Fruit fly (Drosophila melanogaster) whole organism, embryonic: ENCODE measurements around the gene CG33483.

ENCODE experiments used
- Ada2b ChIP-seq: fragments of 200-800 bp; sonication (Bioruptor generic); IDR thresholded peaks from 2 replicates; pipeline ENCODE4 v1.3.6; 2022; ENCODE audit warnings: missing biosample characterization, missing genetic modification characterization
- Bgb ChIP-seq: fragments of 200-800 bp; sonication (Bioruptor generic); IDR thresholded peaks from 2 replicates; pipeline ENCODE4 v1.3.6; 2022; ENCODE audit warnings: missing biosample characterization, missing genetic modification characterization; ENCODE audit not compliant: partially characterized antibody
- CG12769 ChIP-seq: fragments of 200-800 bp; sonication (Bioruptor generic); optimal IDR thresholded peaks from 2 replicates; lab custom pipeline; 2019; ENCODE audit warnings: missing biosample characterization, mild to moderate bottlenecking, missing genetic modification characterization, moderate library complexity
- CG14014 ChIP-seq: fragments of 200-800 bp; sonication (Bioruptor generic); IDR thresholded peaks from 2 replicates; pipeline ENCODE4 v1.3.6; 2022; ENCODE audit warnings: missing biosample characterization, missing genetic modification characterization
- CG14965 ChIP-seq: fragments of 200-800 bp; sonication (Bioruptor generic); optimal IDR thresholded peaks from 2 replicates; lab custom pipeline; 2016; ENCODE audit warnings: missing biosample characterization, missing genetic modification characterization, borderline replicate concordance
- CG15479 ChIP-seq: fragments of 200-800 bp; sonication (Bioruptor generic); optimal IDR thresholded peaks from 3 replicates; lab custom pipeline; 2019; ENCODE audit warnings: missing biosample characterization, mild to moderate bottlenecking, missing genetic modification characterization, moderate library complexity
- CG15514 ChIP-seq: fragments of 200-800 bp; sonication (Bioruptor generic); optimal IDR thresholded peaks from 3 replicates; lab custom pipeline; 2017; ENCODE audit warnings: missing biosample characterization, missing genetic modification characterization, mild to moderate bottlenecking, moderate library complexity, missing genetic modification reagents
- CG17568 ChIP-seq: fragments of 200-800 bp; sonication (Bioruptor generic); optimal IDR thresholded peaks from 2 replicates; lab custom pipeline; 2018; ENCODE audit warnings: missing biosample characterization, mild to moderate bottlenecking, missing genetic modification characterization, moderate library complexity
- CG5953 ChIP-seq: fragments of 200-800 bp; sonication (Bioruptor generic); IDR thresholded peaks from 2 replicates; pipeline ENCODE4 v1.3.6; 2022; ENCODE audit warnings: missing biosample characterization, missing genetic modification characterization
- CG7839 ChIP-seq: fragments of 200-800 bp; sonication (Bioruptor generic); optimal IDR thresholded peaks from 3 replicates; lab custom pipeline; 2018; ENCODE audit warnings: missing biosample characterization, mild to moderate bottlenecking, missing genetic modification characterization, moderate library complexity
- CG7987 ChIP-seq: fragments of 200-800 bp; sonication (Bioruptor generic); optimal IDR thresholded peaks from 2 replicates; lab custom pipeline; 2018; ENCODE audit warnings: missing biosample characterization, mild to moderate bottlenecking, missing genetic modification characterization, moderate library complexity
- CG8388 ChIP-seq: fragments of 200-800 bp; sonication (Bioruptor generic); optimal IDR thresholded peaks from 2 replicates; lab custom pipeline; 2019; ENCODE audit warnings: missing biosample characterization, mild to moderate bottlenecking, missing genetic modification characterization, moderate library complexity
- CG9215 ChIP-seq: fragments of 200-800 bp; sonication (Bioruptor generic); IDR thresholded peaks from 2 replicates; pipeline ENCODE4 v1.3.6; 2022; ENCODE audit warnings: missing biosample characterization, missing genetic modification characterization
- CrebB ChIP-seq: fragments of 200-800 bp; sonication (Bioruptor generic); optimal IDR thresholded peaks from 3 replicates; lab custom pipeline; 2018; ENCODE audit warnings: missing biosample characterization, mild to moderate bottlenecking, missing genetic modification characterization
- Dll ChIP-seq: fragments of 200-800 bp; sonication (Bioruptor generic); IDR thresholded peaks from 4 replicates; pipeline ENCODE4 v1.3.6; 2022; ENCODE audit warnings: missing biosample characterization, missing genetic modification characterization; ENCODE audit not compliant: partially characterized antibody
- Ets97D ChIP-seq: fragments of 200-800 bp; sonication (Bioruptor generic); optimal IDR thresholded peaks from 3 replicates; lab custom pipeline; 2016; ENCODE audit warnings: missing biosample characterization, missing genetic modification characterization
- Fer2 ChIP-seq: fragments of 200-800 bp; sonication (Bioruptor generic); optimal IDR thresholded peaks from 2 replicates; lab custom pipeline; 2018; ENCODE audit warnings: missing biosample characterization, mild to moderate bottlenecking, missing genetic modification characterization, moderate library complexity
- Gsc ChIP-seq: fragments of 200-800 bp; sonication (Bioruptor generic); IDR thresholded peaks from 2 replicates; pipeline ENCODE4 v1.3.6; 2022; ENCODE audit warnings: missing biosample characterization, missing genetic modification characterization
- H2.0 ChIP-seq: fragments of 200-800 bp; sonication (Bioruptor generic); IDR thresholded peaks from 2 replicates; pipeline ENCODE4 v1.3.6; 2022; ENCODE audit warnings: missing biosample characterization, missing genetic modification characterization
- HLH3B ChIP-seq: fragments of 200-800 bp; sonication (Bioruptor generic); IDR thresholded peaks from 2 replicates; pipeline ENCODE4 v1.3.6; 2022; ENCODE audit warnings: missing biosample characterization, missing genetic modification characterization
- Hey ChIP-seq: fragments of 200-800 bp; sonication (Bioruptor generic); optimal IDR thresholded peaks from 3 replicates; lab custom pipeline; 2018; ENCODE audit warnings: missing biosample characterization, mild to moderate bottlenecking, missing genetic modification characterization
- Hr39 ChIP-seq: fragments of >200 bp; optimal IDR thresholded peaks from 2 replicates; lab custom pipeline; 2017
- PHDP ChIP-seq: fragments of 200-800 bp; sonication (Bioruptor generic); optimal IDR thresholded peaks from 3 replicates; lab custom pipeline; 2018; ENCODE audit warnings: missing biosample characterization, mild to moderate bottlenecking, missing genetic modification characterization, moderate library complexity
- Pdp1 ChIP-seq, 2 experiments: fragments of 200-800 bp; sonication (Bioruptor generic); optimal IDR thresholded peaks; 3 replicates each; lab custom pipeline; 2016; ENCODE audit warnings: missing biosample characterization in 2 of 2, missing genetic modification characterization in 2 of 2, mild to moderate bottlenecking in 1 of 2, moderate library complexity in 1 of 2
- Six4 ChIP-seq: fragments of 200-800 bp; sonication (Bioruptor generic); optimal IDR thresholded peaks from 2 replicates; lab custom pipeline; 2016; ENCODE audit warnings: missing biosample characterization, missing genetic modification characterization
- Sox100B ChIP-seq: fragments of 200-800 bp; sonication (Bioruptor generic); optimal IDR thresholded peaks from 3 replicates; lab custom pipeline; 2018; ENCODE audit warnings: missing biosample characterization, mild to moderate bottlenecking, missing genetic modification characterization
- Vsx1 ChIP-seq: fragments of 200-800 bp; sonication (Bioruptor generic); optimal IDR thresholded peaks from 2 replicates; lab custom pipeline; 2017; ENCODE audit warnings: missing biosample characterization, mild to moderate bottlenecking, missing genetic modification characterization, missing genetic modification reagents
- abd-A ChIP-seq: fragments of 200-800 bp; sonication (Bioruptor generic); optimal IDR thresholded peaks from 3 replicates; lab custom pipeline; 2019; ENCODE audit warnings: missing biosample characterization, mild to moderate bottlenecking, missing genetic modification characterization, moderate library complexity
- al ChIP-seq: fragments of 200-800 bp; sonication (Bioruptor generic); IDR thresholded peaks from 2 replicates; pipeline ENCODE4 v1.3.6; 2022; ENCODE audit warnings: missing biosample characterization, missing genetic modification characterization
- bcd ChIP-seq: fragments of 200-800 bp; sonication (Bioruptor generic); optimal IDR thresholded peaks from 2 replicates; lab custom pipeline; 2017; ENCODE audit warnings: missing biosample characterization, mild to moderate bottlenecking, missing genetic modification characterization
- corto ChIP-seq: fragments of 200-800 bp; sonication (Bioruptor generic); optimal IDR thresholded peaks from 2 replicates; lab custom pipeline; 2016; ENCODE audit warnings: missing biosample characterization, mild to moderate bottlenecking, missing genetic modification characterization, moderate library complexity
- fu2 ChIP-seq: fragments of 200-800 bp; sonication (Bioruptor generic); optimal IDR thresholded peaks from 2 replicates; lab custom pipeline; 2016; ENCODE audit warnings: missing biosample characterization, missing genetic modification characterization
- gem ChIP-seq: fragments of 200-800 bp; sonication (Bioruptor generic); optimal IDR thresholded peaks from 2 replicates; lab custom pipeline; 2019; ENCODE audit warnings: missing biosample characterization, mild to moderate bottlenecking, missing genetic modification characterization, moderate library complexity
- gfzf ChIP-seq: fragments of 200-800 bp; sonication (Bioruptor generic); optimal IDR thresholded peaks from 2 replicates; lab custom pipeline; 2016; ENCODE audit warnings: missing biosample characterization, mild to moderate bottlenecking, missing genetic modification characterization, moderate library complexity
- gro ChIP-seq: fragments of 200-800 bp; sonication (Bioruptor generic); optimal IDR thresholded peaks from 2 replicates; lab custom pipeline; 2016; ENCODE audit warnings: missing biosample characterization, missing genetic modification characterization
- luna ChIP-seq: fragments of 200-800 bp; sonication (Bioruptor generic); optimal IDR thresholded peaks from 2 replicates; lab custom pipeline; 2016; ENCODE audit warnings: missing biosample characterization, missing genetic modification characterization
- oc ChIP-seq: fragments of 200-800 bp; sonication (Bioruptor generic); optimal IDR thresholded peaks from 2 replicates; lab custom pipeline; 2018; ENCODE audit warnings: missing biosample characterization, mild to moderate bottlenecking, missing genetic modification characterization, moderate library complexity
- otp ChIP-seq: fragments of 200-800 bp; sonication (Bioruptor generic); IDR thresholded peaks from 3 replicates; pipeline ENCODE4, ENCODE4 v1.3.6; 2022; ENCODE audit warnings: missing biosample characterization, missing genetic modification characterization
- pb ChIP-seq: fragments of 200-800 bp; sonication (Bioruptor generic); optimal IDR thresholded peaks from 3 replicates; lab custom pipeline; 2016; ENCODE audit warnings: missing biosample characterization, missing genetic modification characterization
- phol ChIP-seq: fragments of 200-800 bp; sonication (Bioruptor generic); optimal IDR thresholded peaks from 3 replicates; lab custom pipeline; 2018; ENCODE audit warnings: missing biosample characterization, mild to moderate bottlenecking, missing genetic modification characterization, moderate library complexity
- rib ChIP-seq: fragments of 200-800 bp; sonication (Bioruptor generic); IDR thresholded peaks from 2 replicates; pipeline ENCODE4 v1.3.6; 2022; ENCODE audit warnings: missing biosample characterization, missing genetic modification characterization
- run ChIP-seq: fragments of 200-800 bp; sonication (Bioruptor generic); optimal IDR thresholded peaks from 3 replicates; lab custom pipeline; 2018; ENCODE audit warnings: missing biosample characterization, mild to moderate bottlenecking, missing genetic modification characterization
- salm ChIP-seq: fragments of 200-800 bp; sonication (Bioruptor generic); optimal IDR thresholded peaks from 2 replicates; lab custom pipeline; 2018; ENCODE audit warnings: missing biosample characterization, mild to moderate bottlenecking, missing genetic modification characterization
- sisA ChIP-seq: fragments of 200-800 bp; sonication (Bioruptor generic); IDR thresholded peaks from 2 replicates; pipeline ENCODE4 v1.3.6; 2022; ENCODE audit warnings: missing biosample characterization, missing genetic modification characterization
- slou ChIP-seq: fragments of 200-800 bp; sonication (Bioruptor generic); optimal IDR thresholded peaks from 3 replicates; lab custom pipeline; 2016; ENCODE audit warnings: missing biosample characterization, missing genetic modification characterization
- sr ChIP-seq: fragments of 200-800 bp; sonication (Bioruptor generic); IDR thresholded peaks from 3 replicates; pipeline ENCODE4 v1.3.6; 2022; ENCODE audit warnings: missing biosample characterization, missing genetic modification characterization
- tll ChIP-seq, 2 experiments: fragments of 200-800 bp in 1 of 2; fragments of >200 bp in 1 of 2; sonication (Bioruptor generic) in 1 of 2; optimal IDR thresholded peaks; 2 replicates each; lab custom pipeline; 2017 to 2019; ENCODE audit warnings: missing biosample characterization in 2 of 2, missing genetic modification characterization in 2 of 2, mild to moderate bottlenecking in 1 of 2, moderate library complexity in 1 of 2
- toy ChIP-seq: fragments of 200-800 bp; sonication (Bioruptor generic); IDR thresholded peaks from 2 replicates; pipeline ENCODE4 v1.3.6; 2022; ENCODE audit warnings: missing biosample characterization, missing genetic modification characterization
- tup ChIP-seq: fragments of 200-800 bp; sonication (Bioruptor generic); optimal IDR thresholded peaks from 2 replicates; lab custom pipeline; 2016; ENCODE audit warnings: missing biosample characterization, mild to moderate bottlenecking, missing genetic modification characterization, moderate library complexity
- zen2 ChIP-seq: fragments of 200-800 bp; sonication (Bioruptor generic); IDR thresholded peaks from 3 replicates; pipeline ENCODE4 v1.3.6; 2022; ENCODE audit warnings: missing biosample characterization, missing genetic modification characterization; ENCODE audit not compliant: partially characterized antibody

The CG33483 gene

dm6 chr3R:30859901-30860560, 41.9 kb downstream of the CG33483 start (continued):
- TF ChIP-seq sisA (GFP tag; lab: Robert Waterston, UW) (no peak), phol (tag; lab: Kevin White, UChicago) (peak; percentile 12), CG7839 (tag; lab: Kevin White, UChicago) (no peak), Bgb (GFP tag; lab: Robert Waterston, UW) (no peak), tll (GFP tag; optimal IDR thresholded peaks at IDR 0.05; lab: Kevin White, UChicago) (peak in 1 of 2 experiments; percentile 76), oc (tag; lab: Kevin White, UChicago) (peak; percentile 88), salm (tag; lab: Kevin White, UChicago) (no peak), run (tag; lab: Kevin White, UChicago) (no peak), CG14965 (no peak), gfzf (GFP tag; lab: Kevin White, UChicago) (no peak), Hr39 (lab: Kevin White, UChicago) (no peak), Fer2 (tag; lab: Kevin White, UChicago) (no peak), CrebB (tag; lab: Kevin White, UChicago) (no peak), PHDP (tag; lab: Kevin White, UChicago) (no peak), H2.0 (GFP tag; lab: Robert Waterston, UW) (no peak), sr (no peak), otp (GFP tag; lab: Robert Waterston, UW) (no peak), CG12769 (tag; lab: Kevin White, UChicago) (no peak), pb (no peak), CG15514 (no peak), luna (GFP tag; lab: Kevin White, UChicago) (no peak), corto (GFP tag; lab: Kevin White, UChicago) (no peak), fu2 (GFP tag; lab: Kevin White, UChicago) (no peak), toy (GFP tag; lab: Robert Waterston, UW) (no peak), Gsc (GFP tag; lab: Robert Waterston, UW) (no peak), Pdp1 (GFP tag; optimal IDR thresholded peaks at IDR 0.05; lab: Kevin White, UChicago) (no peak), Vsx1 (GFP tag; lab: Kevin White, UChicago) (no peak), CG9215 (no peak), slou (GFP tag; lab: Kevin White, UChicago) (no peak), gro (no peak), Ada2b (GFP tag; lab: Robert Waterston, UW) (no peak), tup (no peak), zen2 (GFP tag; lab: Robert Waterston, UW) (no peak), Dll (GFP tag; lab: Robert Waterston, UW) (no peak), CG14014 (GFP tag; lab: Robert Waterston, UW) (no peak), CG7987 (GFP tag; lab: Kevin White, UChicago) (no peak), CG5953 (GFP tag; lab: Robert Waterston, UW) (no peak), CG17568 (GFP tag; lab: Kevin White, UChicago) (no peak), CG15479 (GFP tag; lab: Kevin White, UChicago) (peak; percentile 77), rib (GFP tag; lab: Robert Waterston, UW) (no peak), Sox100B (GFP tag; lab: Kevin White, UChicago) (peak; percentile 13), bcd (GFP tag; lab: Kevin White, UChicago) (no peak), gem (peak; percentile 45), Ets97D (GFP tag; lab: Kevin White, UChicago) (no peak), Hey (tag; lab: Kevin White, UChicago) (peak; percentile 19), HLH3B (GFP tag; lab: Robert Waterston, UW) (no peak), CG8388 (GFP tag; lab: Kevin White, UChicago) (peak; percentile 12), abd-A (tag; lab: Kevin White, UChicago) (no peak), al (GFP tag; lab: Robert Waterston, UW) (no peak), Six4 (GFP tag; lab: Kevin White, UChicago) (no peak)
